Fruit fly (Drosophila melanogaster): ENCODE measurements around the gene Mst84B.

Mst84B gene

dm6 chr3R:7102853-7103833 lies 41.2 kb downstream of the Mst84B start (continued):
- TF ChIP-seq kni (GFP tag; optimal IDR thresholded peaks at IDR 0.05) (peak; percentile 71), tup (GFP tag; optimal IDR thresholded peaks at IDR 0.05) (no peak), psq (GFP tag; optimal IDR thresholded peaks at IDR 0.05) (no peak)

- TF ChIP-seq Fer1 (GFP tag; optimal IDR thresholded peaks at IDR 0.05) (no peak), pros (GFP tag; optimal IDR thresholded peaks at IDR 0.05) (peak; percentile 75), exex (tag; optimal IDR thresholded peaks at IDR 0.05) (no peak), zfh1 (GFP tag; IDR thresholded peaks at IDR 0.05) (0 out of 3 replicates have a peak, but pooled peaks have one; percentile 21), gro (GFP tag; optimal IDR thresholded peaks at IDR 0.05) (no peak), CG18011 (GFP tag; optimal IDR thresholded peaks at IDR 0.05) (no peak), GATAe (GFP tag; conservative IDR thresholded peaks at IDR 0.05) (no peak), CG10274 (GFP tag; optimal IDR thresholded peaks at IDR 0.05) (no peak), CG7839 (tag; optimal IDR thresholded peaks at IDR 0.05) (no peak), sens (GFP tag) (peak; percentile 70), Camta (GFP tag; optimal IDR thresholded peaks at IDR 0.05) (no peak), CG9932 (GFP tag; IDR thresholded peaks at IDR 0.05) (no peak), sd (tag; optimal IDR thresholded peaks at IDR 0.05) (peak; percentile 7), Jarid2 (GFP tag; optimal IDR thresholded peaks at IDR 0.05) (no peak), Fer2 (tag; optimal IDR thresholded peaks at IDR 0.05) (no peak), CG2199 (GFP tag; IDR thresholded peaks at IDR 0.05) (0 out of 3 replicates have a peak, but pooled peaks have one; percentile 16), sqz (GFP tag; optimal IDR thresholded peaks at IDR 0.05) (peak; percentile 29), pita (GFP tag; optimal IDR thresholded peaks at IDR 0.05) (no peak)
Observed at dm6 chr3R:7104308-7104707, 42.3 kb downstream of the Mst84B start.

dm6 chr3R:7105503-7106164 lies 43.7 kb downstream of the Mst84B start:
- TF ChIP-seq CG12236 (GFP tag; optimal IDR thresholded peaks at IDR 0.05), result no peak
- no peak for TF ChIP-seq Opbp (GFP tag; IDR thresholded peaks at IDR 0.05; ENCODE audit: partially characterized antibody)
- peak; percentile 94 for TF ChIP-seq D (optimal IDR thresholded peaks at IDR 0.05)
- no peak for TF ChIP-seq D (GFP tag; optimal IDR thresholded peaks at IDR 0.05)
- TF ChIP-seq twi (tag; optimal IDR thresholded peaks at IDR 0.05), result peak; percentile 93
- TF ChIP-seq croc (GFP tag; conservative IDR thresholded peaks at IDR 0.05), result no peak
- peak in 1 of 2 experiments; percentile 76 for TF ChIP-seq insv (GFP tag; optimal IDR thresholded peaks at IDR 0.05)
- TF ChIP-seq cad (GFP tag; optimal IDR thresholded peaks at IDR 0.05), result peak; percentile 49
- TF ChIP-seq Fer3 (tag; optimal IDR thresholded peaks at IDR 0.05), result no peak
- TF ChIP-seq CG17385 (GFP tag; optimal IDR thresholded peaks at IDR 0.05), result no peak
- TF ChIP-seq H2.0 (GFP tag; IDR thresholded peaks at IDR 0.05), result no peak
- no peak for TF ChIP-seq Ada2b (GFP tag; IDR thresholded peaks at IDR 0.05)
- no peak for TF ChIP-seq Mad (GFP tag; optimal IDR thresholded peaks at IDR 0.05)
- TF ChIP-seq Blimp-1 (GFP tag; optimal IDR thresholded peaks at IDR 0.05), result no peak
- TF ChIP-seq CG10979 (tag; optimal IDR thresholded peaks at IDR 0.05), result no peak
- TF ChIP-seq crol (GFP tag; IDR thresholded peaks at IDR 0.05), result peak; percentile 62; the same call in 1 of the 2 replicates
- TF ChIP-seq CG18599 (GFP tag; optimal IDR thresholded peaks at IDR 0.05), result no peak
- no peak for TF ChIP-seq Stat92E (GFP tag; optimal IDR thresholded peaks at IDR 0.05)
- no peak for TF ChIP-seq sens-2 (GFP tag; IDR thresholded peaks at IDR 0.05)
- peak; percentile 43; the same call in 1 of the 2 replicates for TF ChIP-seq onecut (GFP tag; IDR thresholded peaks at IDR 0.05)
- TF ChIP-seq da (GFP tag; optimal IDR thresholded peaks at IDR 0.05), result peak; percentile 30
- TF ChIP-seq cwo (GFP tag; optimal IDR thresholded peaks at IDR 0.05), result no peak
- no peak for TF ChIP-seq CG12104 (GFP tag; optimal IDR thresholded peaks at IDR 0.05)
- TF ChIP-seq kni (GFP tag; optimal IDR thresholded peaks at IDR 0.05), result peak; percentile 50
- no peak for TF ChIP-seq z (GFP tag; IDR thresholded peaks at IDR 0.05)

Data from whole organism, embryonic.